Worm (Caenorhabditis elegans) whole organism, young adult: Measurements from ENCODE around the gene drr-1.

Source experiments
- B0019.2 ChIP-seq: fragments of 200-800 bp; sonication (Bioruptor generic); conservative IDR thresholded peaks from 2 replicates; pipeline ENCODE4 v1.3.6; 2022; ENCODE audit warnings: missing genetic modification reagents, missing genetic modification characterization, missing compliant biosample characterization
- C06A6.2 ChIP-seq: fragments of 200-800 bp; sonication (Bioruptor generic); conservative IDR thresholded peaks from 2 replicates; pipeline ENCODE4 v1.3.6; 2022; ENCODE audit warnings: missing genetic modification characterization, missing compliant biosample characterization
- F23B12.7 ChIP-seq: sonication (generic microtip); optimal IDR thresholded peaks from 2 replicates; lab custom pipeline; 2017; ENCODE audit warnings: missing genetic modification characterization, mild to moderate bottlenecking, missing compliant biosample characterization, antibody characterized with exemption, moderate library complexity; ENCODE audit not compliant: insufficient read depth
- F33H1.4 ChIP-seq: fragments of 200-800 bp; sonication (Bioruptor generic); IDR thresholded peaks from 2 replicates; pipeline ENCODE4 v1.3.6; 2022; ENCODE audit warnings: missing genetic modification reagents, missing genetic modification characterization, missing compliant biosample characterization
- F37B4.10 ChIP-seq: fragments of 200-800 bp; sonication (Bioruptor generic); IDR thresholded peaks from 2 replicates; pipeline ENCODE4 v1.3.6; 2022; ENCODE audit warnings: missing genetic modification characterization, missing compliant biosample characterization
- F52B5.7 ChIP-seq: sonication (generic microtip); optimal IDR thresholded peaks from 2 replicates; lab custom pipeline; 2016; ENCODE audit warnings: mild to moderate bottlenecking, missing genetic modification characterization, missing compliant biosample characterization
- F57A8.1 ChIP-seq: fragments of 200-800 bp; sonication (Bioruptor generic); optimal IDR thresholded peaks from 2 replicates; lab custom pipeline; 2018; ENCODE audit warnings: mild to moderate bottlenecking, missing genetic modification characterization, moderate library complexity, missing compliant biosample characterization
- K11D2.4 ChIP-seq: fragments of 200-800 bp; sonication (Bioruptor generic); IDR thresholded peaks from 2 replicates; pipeline ENCODE4 v1.3.6; 2022; ENCODE audit warnings: missing genetic modification reagents, missing genetic modification characterization, missing compliant biosample characterization
- Y67H2A.10 ChIP-seq: fragments of 200-800 bp; sonication (Bioruptor generic); conservative IDR thresholded peaks from 2 replicates; pipeline ENCODE4 v1.3.6; 2022; ENCODE audit warnings: missing genetic modification reagents, missing genetic modification characterization, missing compliant biosample characterization
- Y95B8A.8 ChIP-seq: fragments of 200-800 bp; sonication (Bioruptor generic); IDR thresholded peaks from 2 replicates; pipeline ENCODE4 v1.3.6; 2022; ENCODE audit warnings: missing genetic modification reagents, missing genetic modification characterization, missing compliant biosample characterization
- akir-1 ChIP-seq: fragments of 200-800 bp; sonication (Bioruptor generic); optimal IDR thresholded peaks from 2 replicates; lab custom pipeline; 2018; ENCODE audit warnings: mild to moderate bottlenecking, missing genetic modification characterization, moderate library complexity, missing compliant biosample characterization
- atf-7 ChIP-seq: sonication (generic microtip); optimal IDR thresholded peaks from 2 replicates; lab custom pipeline; 2017; ENCODE audit warnings: mild to moderate bottlenecking, missing genetic modification characterization, missing compliant biosample characterization
- athp-1 ChIP-seq: sonication (generic microtip); optimal IDR thresholded peaks from 2 replicates; lab custom pipeline; 2017; ENCODE audit warnings: mild to moderate bottlenecking, missing genetic modification characterization, missing compliant biosample characterization
- attf-6 ChIP-seq: fragments of 200-800 bp; sonication (Bioruptor generic); IDR thresholded peaks from 2 replicates; pipeline ENCODE4 v1.3.6; 2022; ENCODE audit warnings: missing genetic modification reagents, missing genetic modification characterization, missing compliant biosample characterization
- bed-2 ChIP-seq: fragments of 200-800 bp; sonication (Bioruptor generic); IDR thresholded peaks from 2 replicates; pipeline ENCODE4 v1.3.6; 2022; ENCODE audit warnings: missing genetic modification reagents, missing genetic modification characterization, missing compliant biosample characterization
- cebp-2 ChIP-seq: fragments of 200-800 bp; sonication (Bioruptor generic); IDR thresholded peaks from 2 replicates; pipeline ENCODE4 v1.3.6; 2022; ENCODE audit warnings: missing genetic modification characterization, missing compliant biosample characterization
- ceh-100 ChIP-seq: fragments of 200-800 bp; sonication (Bioruptor generic); IDR thresholded peaks from 2 replicates; pipeline ENCODE4 v1.3.6; 2022; ENCODE audit warnings: missing genetic modification reagents, missing genetic modification characterization, missing compliant biosample characterization
- chd-7 ChIP-seq: sonication (generic microtip); optimal IDR thresholded peaks from 2 replicates; lab custom pipeline; 2016; ENCODE audit warnings: mild to moderate bottlenecking, missing genetic modification characterization, moderate library complexity, missing compliant biosample characterization
- egl-18 ChIP-seq: fragments of 200-800 bp; sonication (Bioruptor generic); IDR thresholded peaks from 2 replicates; pipeline ENCODE4 v1.3.6; 2022; ENCODE audit warnings: missing genetic modification reagents, missing genetic modification characterization, missing compliant biosample characterization
- egl-44 ChIP-seq: fragments of 200-800 bp; sonication (Bioruptor generic); IDR thresholded peaks from 2 replicates; pipeline ENCODE4 v1.3.6; 2022; ENCODE audit warnings: missing genetic modification reagents, missing genetic modification characterization, missing compliant biosample characterization
- egrh-3 ChIP-seq: fragments of 200-800 bp; sonication (Bioruptor generic); IDR thresholded peaks from 2 replicates; pipeline ENCODE4 v1.3.6; 2022; ENCODE audit warnings: missing genetic modification reagents, missing genetic modification characterization, missing compliant biosample characterization
- ets-4 ChIP-seq: fragments of 200-800 bp; sonication (Bioruptor generic); optimal IDR thresholded peaks from 2 replicates; lab custom pipeline; 2018; ENCODE audit warnings: mild to moderate bottlenecking, missing genetic modification characterization, missing compliant biosample characterization
- gei-17 ChIP-seq: fragments of 200-800 bp; sonication (Bioruptor generic); optimal IDR thresholded peaks from 2 replicates; lab custom pipeline; 2018; ENCODE audit warnings: mild to moderate bottlenecking, missing genetic modification characterization, missing compliant biosample characterization
- hmg-1.2 ChIP-seq: fragments of 200-800 bp; sonication (Bioruptor generic); IDR thresholded peaks from 2 replicates; pipeline ENCODE4 v1.3.6; 2022; ENCODE audit warnings: missing genetic modification reagents, missing genetic modification characterization, missing compliant biosample characterization
- lag-1 ChIP-seq: fragments of 200-800 bp; sonication (Bioruptor generic); IDR thresholded peaks from 2 replicates; pipeline ENCODE4 v1.3.6; 2022; ENCODE audit warnings: missing genetic modification reagents, missing genetic modification characterization, missing compliant biosample characterization
- let-607 ChIP-seq, 2 experiments: fragments of 200-800 bp in 1 of 2; sonication (Bioruptor generic) in 1 of 2; sonication (generic microtip) in 1 of 2; optimal IDR thresholded peaks; 2 replicates each; lab custom pipeline; 2016 to 2018; ENCODE audit warnings: mild to moderate bottlenecking in 2 of 2, missing compliant biosample characterization in 2 of 2, missing genetic modification characterization in 2 of 2, moderate library complexity in 2 of 2, missing genotype in 1 of 2
- lin-35 ChIP-seq, 3 experiments: fragments of 150-350 bp in 2 of 3; sonication (generic microtip) in 1 of 3; optimal IDR thresholded peaks; 2 replicates each; lab custom pipeline; 2014 to 2018; ENCODE audit warnings: missing biosample characterization in 3 of 3, missing genetic modification characterization in 3 of 3, missing genetic modification reagents in 3 of 3
- lin-40 ChIP-seq: sonication (generic microtip); optimal IDR thresholded peaks from 2 replicates; lab custom pipeline; 2016; ENCODE audit warnings: missing genetic modification characterization, mild to moderate bottlenecking, missing compliant biosample characterization, missing genotype, missing genetic modification reagents
- lsl-1 ChIP-seq: fragments of 200-800 bp; sonication (Bioruptor generic); optimal IDR thresholded peaks from 2 replicates; lab custom pipeline; 2018; ENCODE audit warnings: mild to moderate bottlenecking, missing genetic modification characterization, moderate library complexity, missing compliant biosample characterization
- madf-3 ChIP-seq: fragments of 200-800 bp; sonication (Bioruptor generic); IDR thresholded peaks from 2 replicates; pipeline ENCODE4 v1.3.6; 2022; ENCODE audit warnings: missing genetic modification reagents, missing genetic modification characterization, missing compliant biosample characterization
- madf-8 ChIP-seq: fragments of 200-800 bp; sonication (Bioruptor generic); conservative IDR thresholded peaks from 2 replicates; pipeline ENCODE4 v1.3.6; 2022; ENCODE audit warnings: missing genetic modification reagents, missing genetic modification characterization, missing compliant biosample characterization
- mes-4 ChIP-seq: sonication (generic microtip); optimal IDR thresholded peaks from 2 replicates; lab custom pipeline; 2016; ENCODE audit warnings: missing genotype, missing genetic modification characterization, missing compliant biosample characterization
- mxl-1 ChIP-seq: sonication (generic microtip); optimal IDR thresholded peaks from 2 replicates; lab custom pipeline; 2016; ENCODE audit warnings: missing genetic modification characterization, missing compliant biosample characterization
- nfya-1 ChIP-seq: sonication (generic microtip); optimal IDR thresholded peaks from 2 replicates; lab custom pipeline; 2017; ENCODE audit warnings: antibody characterized with exemption, missing compliant biosample characterization, missing genetic modification characterization, borderline replicate concordance; ENCODE audit not compliant: insufficient read depth
- nfya-2 ChIP-seq: fragments of 200-800 bp; sonication (Bioruptor generic); IDR thresholded peaks from 2 replicates; pipeline ENCODE4 v1.3.6; 2022; ENCODE audit warnings: missing genetic modification reagents, missing genetic modification characterization, missing compliant biosample characterization
- nfyb-1 ChIP-seq: fragments of 200-800 bp; sonication (Bioruptor generic); IDR thresholded peaks from 2 replicates; pipeline ENCODE4 v1.3.6; 2022; ENCODE audit warnings: missing genetic modification reagents, missing genetic modification characterization, missing compliant biosample characterization
- nhr-27 ChIP-seq: fragments of 200-800 bp; sonication (Bioruptor generic); optimal IDR thresholded peaks from 2 replicates; lab custom pipeline; 2018; ENCODE audit warnings: mild to moderate bottlenecking, missing genetic modification characterization, moderate library complexity, missing compliant biosample characterization
- nhr-80 ChIP-seq: sonication (generic microtip); optimal IDR thresholded peaks from 2 replicates; lab custom pipeline; 2016; ENCODE audit warnings: missing genetic modification characterization, missing compliant biosample characterization
- nhr-90 ChIP-seq: sonication (generic microtip); optimal IDR thresholded peaks from 2 replicates; lab custom pipeline; 2016; ENCODE audit warnings: missing genotype, mild to moderate bottlenecking, missing genetic modification characterization, missing compliant biosample characterization
- snpc-1.3 ChIP-seq: sonication (generic microtip); optimal IDR thresholded peaks from 2 replicates; lab custom pipeline; 2017; ENCODE audit warnings: missing genetic modification characterization, mild to moderate bottlenecking, missing compliant biosample characterization, antibody characterized with exemption, moderate library complexity, missing genotype, missing genetic modification reagents; ENCODE audit not compliant: insufficient read depth
- snpc-4 ChIP-seq, 5 experiments: fragments of 150-350 bp in 1 of 5; sonication (generic microtip) in 4 of 5; optimal IDR thresholded peaks; 2 replicates each; lab custom pipeline; 2014 to 2018; ENCODE audit warnings: missing genetic modification characterization in 5 of 5, missing biosample characterization in 3 of 5, antibody characterized with exemption in 2 of 5, mild to moderate bottlenecking in 2 of 5, missing compliant biosample characterization in 2 of 5, missing genotype in 2 of 5, moderate library complexity in 2 of 5, missing genetic modification reagents in 1 of 5
- somi-1 ChIP-seq: fragments of 200-800 bp; sonication (Bioruptor generic); optimal IDR thresholded peaks from 2 replicates; lab custom pipeline; 2018; ENCODE audit warnings: mild to moderate bottlenecking, missing genetic modification characterization, missing compliant biosample characterization
- tlf-1 ChIP-seq: fragments of 200-800 bp; sonication (Bioruptor generic); optimal IDR thresholded peaks from 2 replicates; lab custom pipeline; 2018; ENCODE audit warnings: mild to moderate bottlenecking, missing genetic modification characterization, missing compliant biosample characterization
- unc-130 ChIP-seq: sonication (generic microtip); optimal IDR thresholded peaks from 2 replicates; lab custom pipeline; 2016; ENCODE audit warnings: missing genetic modification reagents, missing genetic modification characterization, missing compliant biosample characterization
- zfh-2 ChIP-seq: fragments of 200-800 bp; sonication (Bioruptor generic); conservative IDR thresholded peaks from 2 replicates; pipeline ENCODE4 v1.3.6; 2022; ENCODE audit warnings: missing genetic modification reagents, missing genetic modification characterization, missing compliant biosample characterization
- ztf-18 ChIP-seq: sonication (generic microtip); optimal IDR thresholded peaks from 2 replicates; lab custom pipeline; 2016; ENCODE audit warnings: missing genotype, mild to moderate bottlenecking, missing genetic modification characterization, missing compliant biosample characterization
- ztf-26 ChIP-seq: sonication (generic microtip); optimal IDR thresholded peaks from 2 replicates; lab custom pipeline; 2017; ENCODE audit warnings: missing genetic modification characterization, missing compliant biosample characterization
- ztf-3 ChIP-seq: fragments of 200-800 bp; sonication (Bioruptor generic); optimal IDR thresholded peaks from 2 replicates; lab custom pipeline; 2018; ENCODE audit warnings: mild to moderate bottlenecking, missing genetic modification characterization, missing compliant biosample characterization

Gene drr-1

ce11 chrII:13447668-13448067, 48.0 kb downstream of the drr-1 start (continued):
- no peak for TF ChIP-seq zfh-2
- TF ChIP-seq C06A6.2 = no peak
- TF ChIP-seq unc-130 (GFP tag; lab: Kevin White, UChicago) = no peak
- no peak for TF ChIP-seq F37B4.10 (GFP tag; lab: Robert Waterston, UW)
- TF ChIP-seq ztf-18 (tag; lab: Kevin White, UChicago) = no peak
- TF ChIP-seq atf-7 = peak; percentile 52
- TF ChIP-seq nhr-80 (tag; lab: Kevin White, UChicago) = peak; percentile 70
- TF ChIP-seq egl-44 = no peak
- 0 out of 2 replicates have a peak, but pooled peaks have one; percentile 16 for TF ChIP-seq ceh-100 (GFP tag; lab: Robert Waterston, UW)
- TF ChIP-seq snpc-4 (GFP tag; optimal IDR thresholded peaks at IDR 0.05; lab: Kevin White, UChicago) = no peak
- peak in 3 of 4 experiments; percentile 28 to 47 (median 40) for TF ChIP-seq snpc-4 (tag; optimal IDR thresholded peaks at IDR 0.05; lab: Kevin White, UChicago)
- no peak for TF ChIP-seq nfyb-1
- TF ChIP-seq athp-1 (tag; lab: Kevin White, UChicago) = no peak
- TF ChIP-seq K11D2.4 (GFP tag; lab: Robert Waterston, UW) = no peak
- no peak for TF ChIP-seq B0019.2
- no peak for TF ChIP-seq mxl-1 (tag; lab: Kevin White, UChicago)
- TF ChIP-seq ztf-3 = no peak
- no peak for TF ChIP-seq tlf-1
- TF ChIP-seq mes-4 (tag; lab: Kevin White, UChicago) = no peak
- no peak for TF ChIP-seq snpc-1.3 (tag; lab: Kevin White, UChicago)
- peak; percentile 67 for TF ChIP-seq F23B12.7 (tag; lab: Kevin White, UChicago)
- TF ChIP-seq nhr-27 (tag; lab: Kevin White, UChicago) = no peak
- no peak for TF ChIP-seq egrh-3 (GFP tag; lab: Robert Waterston, UW)
- peak; percentile 16 for TF ChIP-seq somi-1
- TF ChIP-seq F52B5.7 = no peak
- no peak for TF ChIP-seq nhr-90
- peak; percentile 65 for TF ChIP-seq hmg-1.2 (GFP tag; lab: Robert Waterston, UW)
- TF ChIP-seq madf-3 = no peak
- no peak for TF ChIP-seq lsl-1 (GFP tag; lab: Kevin White, UChicago)
- peak; percentile 53 for TF ChIP-seq ztf-26 (tag; lab: Kevin White, UChicago)
- TF ChIP-seq lin-40 (tag; lab: Kevin White, UChicago) = peak; percentile 69
- TF ChIP-seq madf-8 (GFP tag; lab: Robert Waterston, UW) = no peak
- TF ChIP-seq lin-35 (GFP tag; optimal IDR thresholded peaks at IDR 0.05; lab: Kevin White, UChicago) = peak in 1 of 3 experiments; percentile 37

- no peak for TF ChIP-seq Y95B8A.8
- TF ChIP-seq nfya-1 (tag; lab: Kevin White, UChicago) = no peak
- TF ChIP-seq let-607 (tag; optimal IDR thresholded peaks at IDR 0.05; lab: Kevin White, UChicago) = no peak
- no peak for TF ChIP-seq F23B12.7 (tag; lab: Kevin White, UChicago)
- no peak for TF ChIP-seq ets-4 (GFP tag; lab: Kevin White, UChicago)
- TF ChIP-seq lag-1 (GFP tag; lab: Robert Waterston, UW) = no peak
- TF ChIP-seq F57A8.1 (GFP tag; lab: Kevin White, UChicago) = no peak
- no peak for TF ChIP-seq Y67H2A.10 (GFP tag; lab: Robert Waterston, UW)
- no peak for TF ChIP-seq attf-6 (GFP tag; lab: Robert Waterston, UW)
- no peak for TF ChIP-seq bed-2 (GFP tag; lab: Robert Waterston, UW)
- TF ChIP-seq ztf-3 = no peak
- TF ChIP-seq mxl-1 (tag; lab: Kevin White, UChicago) = no peak
- TF ChIP-seq akir-1 (GFP tag; lab: Kevin White, UChicago) = no peak
- no peak for TF ChIP-seq cebp-2
- TF ChIP-seq F33H1.4 (GFP tag; lab: Robert Waterston, UW) = no peak
- no peak for TF ChIP-seq nfya-2 (GFP tag; lab: Robert Waterston, UW)
- TF ChIP-seq egl-18 (GFP tag; lab: Robert Waterston, UW) = no peak
- no peak for TF ChIP-seq chd-7 (tag; lab: Kevin White, UChicago)
- no peak for TF ChIP-seq gei-17 (GFP tag; lab: Kevin White, UChicago)
Measured at ce11 chrII:13447166-13447643, 48.5 kb downstream of the drr-1 start, which contains the start of gene tbc-14. Gene tbc-14 (minus strand): TSS chrII:13447593.
